Fruit fly (Drosophila melanogaster) whole organism, embryonic: ENCODE data around the gene CG43850.
A peak's percentile ranks its signal among the peaks of the same experiment; 100 is the strongest.

Experiments
- CG10267 ChIP-seq: fragments of 200-800 bp; sonication (Bioruptor generic); optimal IDR thresholded peaks from 2 replicates; lab custom pipeline; 2018; ENCODE audit warnings: missing biosample characterization, mild to moderate bottlenecking, missing genetic modification characterization, moderate library complexity
- CG11696 ChIP-seq: fragments of 200-800 bp; sonication (Bioruptor generic); IDR thresholded peaks from 2 replicates; pipeline ENCODE4 v1.3.6; 2022; ENCODE audit warnings: missing biosample characterization, missing genetic modification characterization
- CG12071 ChIP-seq: fragments of 200-800 bp; sonication (Bioruptor generic); optimal IDR thresholded peaks from 3 replicates; lab custom pipeline; 2018; ENCODE audit warnings: missing biosample characterization, mild to moderate bottlenecking, missing genetic modification characterization
- CG15073 ChIP-seq: fragments of 200-800 bp; sonication (Bioruptor generic); optimal IDR thresholded peaks from 2 replicates; lab custom pipeline; 2016; ENCODE audit warnings: missing biosample characterization, missing genetic modification characterization
- CG15514 ChIP-seq: fragments of 200-800 bp; sonication (Bioruptor generic); optimal IDR thresholded peaks from 3 replicates; lab custom pipeline; 2017; ENCODE audit warnings: missing biosample characterization, missing genetic modification characterization, mild to moderate bottlenecking, moderate library complexity, missing genetic modification reagents
- CG15601 ChIP-seq: fragments of 200-800 bp; sonication (Bioruptor generic); optimal IDR thresholded peaks from 3 replicates; lab custom pipeline; 2019; ENCODE audit warnings: missing biosample characterization, mild to moderate bottlenecking, missing genetic modification characterization, moderate library complexity
- CG1647 ChIP-seq: fragments of 200-800 bp; sonication (Bioruptor generic); optimal IDR thresholded peaks from 3 replicates; lab custom pipeline; 2016; ENCODE audit warnings: missing biosample characterization, missing genetic modification characterization
- CG16779 ChIP-seq: fragments of 200-800 bp; sonication (Bioruptor generic); IDR thresholded peaks from 2 replicates; pipeline ENCODE4 v1.3.6; 2022; ENCODE audit warnings: missing biosample characterization, missing genetic modification characterization
- CG17328 ChIP-seq: fragments of 200-800 bp; sonication (Bioruptor generic); IDR thresholded peaks from 2 replicates; pipeline ENCODE4 v1.3.6; 2022; ENCODE audit warnings: missing biosample characterization, missing genetic modification characterization
- CG17912 ChIP-seq: fragments of 200-800 bp; sonication (Bioruptor generic); optimal IDR thresholded peaks from 2 replicates; lab custom pipeline; 2018; ENCODE audit warnings: missing biosample characterization, mild to moderate bottlenecking, missing genetic modification characterization
- CG18262 ChIP-seq: fragments of 200-800 bp; optimal IDR thresholded peaks from 3 replicates; lab custom pipeline; 2019; ENCODE audit warnings: missing biosample characterization, mild to moderate bottlenecking, missing genetic modification characterization, moderate library complexity
- CG2116 ChIP-seq: fragments of 200-800 bp; sonication (Bioruptor generic); optimal IDR thresholded peaks from 3 replicates; lab custom pipeline; 2018; ENCODE audit warnings: missing biosample characterization, mild to moderate bottlenecking, missing genetic modification characterization
- CG2120 ChIP-seq: fragments of 200-800 bp; sonication (Bioruptor generic); optimal IDR thresholded peaks from 3 replicates; lab custom pipeline; 2016; ENCODE audit warnings: missing biosample characterization, missing genetic modification characterization
- CG2889 ChIP-seq: fragments of 200-800 bp; sonication (Bioruptor generic); IDR thresholded peaks from 3 replicates; pipeline ENCODE4 v1.3.6; 2022; ENCODE audit warnings: missing biosample characterization, missing genetic modification characterization
- CG32767 ChIP-seq: fragments of 200-800 bp; sonication (Bioruptor generic); IDR thresholded peaks from 2 replicates; pipeline ENCODE4 v1.3.6; 2022; ENCODE audit warnings: missing biosample characterization, missing genetic modification characterization
- CG3726 ChIP-seq: fragments of 200-800 bp; sonication (Bioruptor generic); IDR thresholded peaks from 3 replicates; pipeline ENCODE4, ENCODE4 v1.3.6; 2022; ENCODE audit warnings: missing biosample characterization, missing genetic modification characterization
- CG3847 ChIP-seq: fragments of 200-800 bp; sonication (Bioruptor generic); IDR thresholded peaks from 2 replicates; pipeline ENCODE4 v1.3.6; 2022; ENCODE audit warnings: missing biosample characterization, missing genetic modification characterization
- CG8359 ChIP-seq: fragments of 200-800 bp; sonication (Bioruptor generic); optimal IDR thresholded peaks from 2 replicates; lab custom pipeline; 2017; ENCODE audit warnings: missing biosample characterization, mild to moderate bottlenecking, missing genetic modification characterization, borderline replicate concordance
- CG8944 ChIP-seq: fragments of 200-800 bp; sonication (Bioruptor generic); optimal IDR thresholded peaks from 3 replicates; lab custom pipeline; 2016; ENCODE audit warnings: missing biosample characterization, missing genetic modification characterization
- Camta ChIP-seq: fragments of 200-800 bp; sonication (Bioruptor generic); optimal IDR thresholded peaks from 2 replicates; lab custom pipeline; 2016; ENCODE audit warnings: missing biosample characterization, missing genetic modification characterization
- Hmr ChIP-seq: fragments of 200-800 bp; sonication (Bioruptor generic); optimal IDR thresholded peaks from 3 replicates; lab custom pipeline; 2017; ENCODE audit warnings: mild to moderate bottlenecking, missing biosample characterization, missing genetic modification reagents, missing genetic modification characterization
- Hr51 ChIP-seq, 2 experiments: fragments of 200-800 bp; sonication (Bioruptor generic); optimal IDR thresholded peaks; 2 replicates in 1 of 2; 3 replicates in 1 of 2; lab custom pipeline; 2016 to 2018; ENCODE audit warnings: missing biosample characterization in 2 of 2, missing genetic modification characterization in 2 of 2, mild to moderate bottlenecking in 1 of 2, moderate library complexity in 1 of 2
- MTF-1 ChIP-seq: fragments of 200-800 bp; sonication (Bioruptor generic); optimal IDR thresholded peaks from 2 replicates; lab custom pipeline; 2018; ENCODE audit warnings: missing biosample characterization, mild to moderate bottlenecking, missing genetic modification characterization, borderline replicate concordance
- NC2α ChIP-seq: fragments of 200-800 bp; sonication (Bioruptor generic); optimal IDR thresholded peaks from 2 replicates; lab custom pipeline; 2016; ENCODE audit warnings: missing biosample characterization, missing genetic modification characterization
- Nf-YB ChIP-seq: fragments of 200-800 bp; sonication (Bioruptor generic); optimal IDR thresholded peaks from 3 replicates; lab custom pipeline; 2019; ENCODE audit warnings: missing biosample characterization, mild to moderate bottlenecking, missing genetic modification characterization, moderate library complexity
- Nf-YC ChIP-seq: fragments of 200-800 bp; optimal IDR thresholded peaks from 3 replicates; lab custom pipeline; 2019; ENCODE audit warnings: missing biosample characterization, mild to moderate bottlenecking, missing genetic modification characterization, moderate library complexity
- ash1 ChIP-seq: fragments of 200-800 bp; sonication (Bioruptor generic); optimal IDR thresholded peaks from 2 replicates; lab custom pipeline; 2018; ENCODE audit warnings: missing biosample characterization, mild to moderate bottlenecking, missing genetic modification characterization
- ato ChIP-seq: fragments of 200-800 bp; sonication (Bioruptor generic); IDR thresholded peaks from 2 replicates; pipeline ENCODE4 v1.3.6; 2022; ENCODE audit warnings: missing biosample characterization, missing genetic modification characterization; ENCODE audit not compliant: partially characterized antibody
- bsh ChIP-seq, 2 experiments: fragments of 200-800 bp; sonication (Bioruptor generic); optimal IDR thresholded peaks; 2 replicates each; lab custom pipeline; 2017 to 2018; ENCODE audit warnings: mild to moderate bottlenecking in 2 of 2, missing biosample characterization in 2 of 2, missing genetic modification characterization in 2 of 2, moderate library complexity in 1 of 2
- cato ChIP-seq: fragments of 200-800 bp; sonication (Bioruptor generic); optimal IDR thresholded peaks from 2 replicates; lab custom pipeline; 2016; ENCODE audit warnings: missing biosample characterization, missing genetic modification characterization, borderline replicate concordance
- crp ChIP-seq, 2 experiments: fragments of 200-800 bp; sonication (Bioruptor generic); optimal IDR thresholded peaks; 2 replicates in 1 of 2; 3 replicates in 1 of 2; lab custom pipeline; 2017; ENCODE audit warnings: missing biosample characterization in 2 of 2, missing genetic modification characterization in 2 of 2, mild to moderate bottlenecking in 1 of 2, moderate library complexity in 1 of 2
- da ChIP-seq: fragments of 200-800 bp; sonication (Bioruptor generic); optimal IDR thresholded peaks from 2 replicates; lab custom pipeline; 2016; ENCODE audit warnings: missing biosample characterization, missing genetic modification characterization
- gcm2 ChIP-seq: fragments of 200-800 bp; sonication (Bioruptor generic); optimal IDR thresholded peaks from 2 replicates; lab custom pipeline; 2016; ENCODE audit warnings: missing biosample characterization, missing genetic modification characterization
- gsb-n ChIP-seq: fragments of 200-800 bp; sonication (Bioruptor generic); optimal IDR thresholded peaks from 3 replicates; lab custom pipeline; 2018; ENCODE audit warnings: missing biosample characterization, mild to moderate bottlenecking, missing genetic modification characterization
- inv ChIP-seq: fragments of 200-800 bp; sonication (Bioruptor generic); IDR thresholded peaks from 2 replicates; pipeline ENCODE4 v1.3.6; 2022; ENCODE audit warnings: missing biosample characterization, missing genetic modification characterization; ENCODE audit not compliant: partially characterized antibody
- jing ChIP-seq: fragments of 200-800 bp; sonication (Bioruptor generic); optimal IDR thresholded peaks from 2 replicates; lab custom pipeline; 2018; ENCODE audit warnings: missing biosample characterization, mild to moderate bottlenecking, missing genetic modification characterization
- lmd ChIP-seq: fragments of 200-800 bp; sonication (Bioruptor generic); IDR thresholded peaks from 2 replicates; pipeline ENCODE4 v1.3.6; 2022; ENCODE audit warnings: missing biosample characterization, missing genetic modification characterization
- nerfin-1 ChIP-seq: fragments of 200-800 bp; sonication (Bioruptor generic); optimal IDR thresholded peaks from 3 replicates; lab custom pipeline; 2019; ENCODE audit warnings: missing biosample characterization, mild to moderate bottlenecking, missing genetic modification characterization, moderate library complexity
- nerfin-2 ChIP-seq: fragments of 200-800 bp; sonication (Bioruptor generic); IDR thresholded peaks from 2 replicates; pipeline ENCODE4 v1.3.6; 2022; ENCODE audit warnings: missing biosample characterization, missing genetic modification characterization; ENCODE audit not compliant: partially characterized antibody
- oc ChIP-seq: fragments of 200-800 bp; sonication (Bioruptor generic); optimal IDR thresholded peaks from 2 replicates; lab custom pipeline; 2018; ENCODE audit warnings: missing biosample characterization, mild to moderate bottlenecking, missing genetic modification characterization, moderate library complexity
- p53 ChIP-seq: fragments of 200-800 bp; sonication (Bioruptor generic); optimal IDR thresholded peaks from 2 replicates; lab custom pipeline; 2016; ENCODE audit warnings: missing biosample characterization, missing genetic modification characterization
- pfk ChIP-seq: fragments of 200-800 bp; sonication (Bioruptor generic); optimal IDR thresholded peaks from 2 replicates; lab custom pipeline; 2018; ENCODE audit warnings: missing biosample characterization, mild to moderate bottlenecking, missing genetic modification characterization, moderate library complexity
- sd ChIP-seq: fragments of 200-800 bp; sonication (Bioruptor generic); optimal IDR thresholded peaks from 3 replicates; lab custom pipeline; 2018; ENCODE audit warnings: missing biosample characterization, mild to moderate bottlenecking, missing genetic modification characterization, moderate library complexity
- sens-2 ChIP-seq: fragments of 200-800 bp; sonication (Bioruptor generic); IDR thresholded peaks from 2 replicates; pipeline ENCODE4 v1.3.6; 2022; ENCODE audit warnings: missing biosample characterization, missing genetic modification characterization
- sob ChIP-seq: fragments of 200-800 bp; sonication (Bioruptor generic); IDR thresholded peaks from 2 replicates; pipeline ENCODE4 v1.3.6; 2022; ENCODE audit warnings: missing biosample characterization, missing genetic modification characterization
- sqz ChIP-seq: fragments of 200-800 bp; sonication (Bioruptor generic); optimal IDR thresholded peaks from 3 replicates; lab custom pipeline; 2018; ENCODE audit warnings: missing biosample characterization, mild to moderate bottlenecking, missing genetic modification characterization
- vvl ChIP-seq: fragments of 200-800 bp; sonication (Bioruptor generic); IDR thresholded peaks from 2 replicates; pipeline ENCODE4 v1.3.6; 2022; ENCODE audit warnings: missing biosample characterization, missing genetic modification characterization
- wek ChIP-seq: fragments of 200-800 bp; sonication (Bioruptor generic); optimal IDR thresholded peaks from 3 replicates; lab custom pipeline; 2018; ENCODE audit warnings: missing biosample characterization, mild to moderate bottlenecking, missing genetic modification characterization, moderate library complexity
- z ChIP-seq: fragments of 200-800 bp; sonication (Bioruptor generic); IDR thresholded peaks from 3 replicates; pipeline ENCODE4 v1.3.6; 2022; ENCODE audit warnings: missing biosample characterization, missing genetic modification characterization

The CG43850 gene

DNA sequence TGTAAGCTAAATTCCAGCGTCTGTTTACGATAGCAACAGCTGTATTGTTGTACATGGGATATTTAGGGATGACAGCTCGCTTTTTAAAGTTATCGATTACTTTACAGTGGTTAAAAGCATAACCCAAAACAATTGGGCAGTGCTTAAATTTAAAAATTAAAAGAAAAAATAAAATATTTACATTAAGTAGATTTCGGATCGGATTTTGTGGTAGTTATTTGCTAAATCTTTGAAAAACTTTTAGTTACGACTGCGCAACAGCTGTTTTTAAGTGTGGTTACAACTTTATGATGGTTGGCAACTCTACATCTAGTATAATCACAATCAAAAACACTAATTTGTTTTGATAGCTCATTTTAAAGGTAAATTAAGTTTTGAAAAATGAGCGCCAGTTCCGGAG, 28.0 kb upstream of the CG43850 start, which contains the start of the genes Ing5 and CG7099 (continued):
- TF ChIP-seq gcm2 (peak; percentile 91), Nf-YB (GFP tag; lab: Kevin White, UChicago) (peak; percentile 83), bsh (GFP tag; optimal IDR thresholded peaks at IDR 0.05; lab: Kevin White, UChicago) (peak; percentile 75 to 97), CG8359 (GFP tag; lab: Kevin White, UChicago) (peak; percentile 73), sob (peak; percentile 98), gsb-n (tag; lab: Kevin White, UChicago) (peak; percentile 94), CG3847 (GFP tag; lab: Robert Waterston, UW) (peak; percentile 97), sd (tag; lab: Kevin White, UChicago) (peak; percentile 95), CG1647 (GFP tag; lab: Kevin White, UChicago) (peak; percentile 94), inv (GFP tag; lab: Robert Waterston, UW) (peak; percentile 56), ato (GFP tag; lab: Robert Waterston, UW) (0 out of 2 replicates have a peak, but pooled peaks have one; percentile 23), lmd (GFP tag; lab: Robert Waterston, UW) (peak; percentile 96), wek (GFP tag; lab: Kevin White, UChicago) (peak; percentile 74), CG2889 (GFP tag; lab: Robert Waterston, UW) (peak; percentile 94), CG17328 (GFP tag; lab: Robert Waterston, UW) (peak; percentile 96), ash1 (GFP tag; lab: Kevin White, UChicago) (peak; percentile 61), CG15514 (GFP tag; lab: Kevin White, UChicago) (peak; percentile 92), MTF-1 (GFP tag; lab: Kevin White, UChicago) (peak; percentile 83), nerfin-1 (tag; lab: Kevin White, UChicago) (peak; percentile 93), CG10267 (tag; lab: Kevin White, UChicago) (peak; percentile 91), CG15601 (tag; lab: Kevin White, UChicago) (peak; percentile 94), CG11696 (GFP tag; lab: Robert Waterston, UW) (peak; percentile 82), Nf-YC (tag; lab: Kevin White, UChicago) (peak; percentile 89), sens-2 (peak; percentile 92), CG8944 (GFP tag; lab: Kevin White, UChicago) (peak; percentile 88), jing (GFP tag; lab: Kevin White, UChicago) (peak; percentile 89), CG18262 (tag; lab: Kevin White, UChicago) (peak; percentile 95), oc (peak; percentile 94), CG3726 (GFP tag; lab: Robert Waterston, UW) (peak; percentile 94), vvl (GFP tag; lab: Robert Waterston, UW) (peak; percentile 98), nerfin-2 (GFP tag; lab: Robert Waterston, UW) (peak; percentile 71), CG2120 (GFP tag; lab: Kevin White, UChicago) (peak; percentile 97), z (GFP tag; lab: Robert Waterston, UW) (peak; percentile 49; the same call in 1 of the 3 replicates), crp (GFP tag; optimal IDR thresholded peaks at IDR 0.05; lab: Kevin White, UChicago) (peak; percentile 70 to 88), CG12071 (GFP tag; lab: Kevin White, UChicago) (no peak), da (GFP tag; lab: Kevin White, UChicago) (peak; percentile 83), pfk (GFP tag; lab: Kevin White, UChicago) (peak; percentile 52), CG2116 (GFP tag; lab: Kevin White, UChicago) (peak; percentile 89), Hmr (GFP tag; lab: Kevin White, UChicago) (peak; percentile 94), Hr51 (GFP tag; optimal IDR thresholded peaks at IDR 0.05; lab: Kevin White, UChicago) (peak; percentile 95 to 96), CG17912 (GFP tag; lab: Kevin White, UChicago) (peak; percentile 83), CG32767 (peak; percentile 95), NC2α (peak; percentile 70), sqz (no peak), Camta (GFP tag; lab: Kevin White, UChicago) (peak; percentile 92), p53 (GFP tag; lab: Kevin White, UChicago) (peak; percentile 36), CG16779 (GFP tag; lab: Robert Waterston, UW) (peak; percentile 95), CG15073 (peak; percentile 81), cato (GFP tag; lab: Kevin White, UChicago) (peak; percentile 94)
